Fruit fly (Drosophila melanogaster) whole organism, embryonic: Measurements from ENCODE around the gene RabX6.

Source experiments
- B-H2 ChIP-seq: fragments of 200-800 bp; sonication (Bioruptor generic); optimal IDR thresholded peaks from 2 replicates; lab custom pipeline; 2018; ENCODE audit warnings: missing biosample characterization, mild to moderate bottlenecking, missing genetic modification characterization
- CG11247 ChIP-seq: fragments of 200-800 bp; sonication (Bioruptor generic); IDR thresholded peaks from 2 replicates; pipeline ENCODE4 v1.3.6; 2022; ENCODE audit warnings: missing biosample characterization, missing genetic modification characterization
- CG11398 ChIP-seq: fragments of 200-800 bp; sonication (Bioruptor generic); optimal IDR thresholded peaks from 2 replicates; lab custom pipeline; 2016; ENCODE audit warnings: missing biosample characterization, missing genetic modification characterization
- CG12155 ChIP-seq: fragments of 200-800 bp; sonication (Bioruptor generic); optimal IDR thresholded peaks from 3 replicates; lab custom pipeline; 2016; ENCODE audit warnings: missing biosample characterization, missing genetic modification characterization
- CG12391 ChIP-seq: fragments of 200-800 bp; sonication (Bioruptor generic); optimal IDR thresholded peaks from 3 replicates; lab custom pipeline; 2018; ENCODE audit warnings: missing biosample characterization, mild to moderate bottlenecking, missing genetic modification characterization, moderate library complexity
- CG12769 ChIP-seq: fragments of 200-800 bp; sonication (Bioruptor generic); optimal IDR thresholded peaks from 2 replicates; lab custom pipeline; 2019; ENCODE audit warnings: missing biosample characterization, mild to moderate bottlenecking, missing genetic modification characterization, moderate library complexity
- CG15479 ChIP-seq: fragments of 200-800 bp; sonication (Bioruptor generic); optimal IDR thresholded peaks from 3 replicates; lab custom pipeline; 2019; ENCODE audit warnings: missing biosample characterization, mild to moderate bottlenecking, missing genetic modification characterization, moderate library complexity
- CG18476 ChIP-seq: fragments of 200-800 bp; sonication (Bioruptor generic); optimal IDR thresholded peaks from 2 replicates; lab custom pipeline; 2016; ENCODE audit warnings: missing biosample characterization, mild to moderate bottlenecking, missing genetic modification characterization
- CG2199 ChIP-seq: fragments of 200-800 bp; sonication (Bioruptor generic); IDR thresholded peaks from 3 replicates; pipeline ENCODE4 v1.3.6; 2022; ENCODE audit warnings: missing biosample characterization, missing genetic modification characterization
- CG31388 ChIP-seq: fragments of 200-800 bp; sonication (Bioruptor generic); optimal IDR thresholded peaks from 2 replicates; lab custom pipeline; 2016; ENCODE audit warnings: missing biosample characterization, missing genetic modification characterization
- CG4730 ChIP-seq: fragments of 200-800 bp; sonication (Bioruptor generic); IDR thresholded peaks from 2 replicates; pipeline ENCODE4 v1.3.6; 2022; ENCODE audit warnings: missing biosample characterization, missing genetic modification characterization
- CG7357 ChIP-seq: fragments of 200-800 bp; sonication (Bioruptor generic); IDR thresholded peaks from 3 replicates; pipeline ENCODE4 v1.3.6; 2022; ENCODE audit warnings: missing biosample characterization, missing genetic modification characterization
- CG8944 ChIP-seq: fragments of 200-800 bp; sonication (Bioruptor generic); optimal IDR thresholded peaks from 3 replicates; lab custom pipeline; 2016; ENCODE audit warnings: missing biosample characterization, missing genetic modification characterization
- D ChIP-seq, 2 experiments: fragments of 200-800 bp in 1 of 2; fragments of >200 bp in 1 of 2; sonication (Bioruptor generic) in 1 of 2; optimal IDR thresholded peaks; 2 replicates in 1 of 2; 3 replicates in 1 of 2; lab custom pipeline; 2017; ENCODE audit warnings: mild to moderate bottlenecking in 1 of 2, missing biosample characterization in 1 of 2, missing genetic modification characterization in 1 of 2, missing genetic modification reagents in 1 of 2
- Dbx ChIP-seq: fragments of 200-800 bp; sonication (Bioruptor generic); IDR thresholded peaks from 3 replicates; pipeline ENCODE4 v1.3.6; 2022; ENCODE audit warnings: missing biosample characterization, missing genetic modification characterization
- H15 ChIP-seq: fragments of 200-800 bp; sonication (Bioruptor generic); IDR thresholded peaks from 3 replicates; pipeline ENCODE4 v1.3.6; 2022; ENCODE audit warnings: missing biosample characterization, missing genetic modification characterization
- HmgD ChIP-seq: fragments of 200-800 bp; sonication (Bioruptor generic); optimal IDR thresholded peaks from 3 replicates; lab custom pipeline; 2016; ENCODE audit warnings: missing biosample characterization, missing genetic modification characterization
- Kr ChIP-seq: fragments of 200-800 bp; sonication (Bioruptor generic); optimal IDR thresholded peaks from 2 replicates; lab custom pipeline; 2017; ENCODE audit warnings: missing biosample characterization, mild to moderate bottlenecking, missing genetic modification characterization
- Mes4 ChIP-seq: fragments of 200-800 bp; sonication (Bioruptor generic); optimal IDR thresholded peaks from 2 replicates; lab custom pipeline; 2016; ENCODE audit warnings: missing biosample characterization, missing genetic modification characterization
- Myb ChIP-seq: fragments of 200-800 bp; sonication (Bioruptor generic); optimal IDR thresholded peaks from 2 replicates; lab custom pipeline; 2016; ENCODE audit warnings: missing biosample characterization, missing genetic modification characterization
- Neu2 ChIP-seq: fragments of 200-800 bp; sonication (Bioruptor generic); optimal IDR thresholded peaks from 3 replicates; lab custom pipeline; 2016; ENCODE audit warnings: missing biosample characterization, missing genetic modification characterization, borderline replicate concordance
- ac ChIP-seq: fragments of 200-800 bp; sonication (Bioruptor generic); optimal IDR thresholded peaks from 3 replicates; lab custom pipeline; 2017; ENCODE audit warnings: missing biosample characterization, mild to moderate bottlenecking, missing genetic modification characterization
- bbx ChIP-seq: fragments of 200-800 bp; sonication (Bioruptor generic); IDR thresholded peaks from 2 replicates; pipeline ENCODE4 v1.3.6; 2022; ENCODE audit warnings: missing biosample characterization, missing genetic modification characterization; ENCODE audit not compliant: partially characterized antibody
- chinmo ChIP-seq: fragments of 200-800 bp; sonication (Bioruptor generic); IDR thresholded peaks from 4 replicates; pipeline ENCODE4 v1.3.6; 2022; ENCODE audit warnings: missing biosample characterization, missing genetic modification characterization; ENCODE audit not compliant: partially characterized antibody
- crol ChIP-seq: fragments of 200-800 bp; sonication (Bioruptor generic); IDR thresholded peaks from 2 replicates; pipeline ENCODE4 v1.3.6; 2022; ENCODE audit warnings: missing biosample characterization, missing genetic modification characterization
- crp ChIP-seq, 2 experiments: fragments of 200-800 bp; sonication (Bioruptor generic); optimal IDR thresholded peaks; 2 replicates in 1 of 2; 3 replicates in 1 of 2; lab custom pipeline; 2017; ENCODE audit warnings: missing biosample characterization in 2 of 2, missing genetic modification characterization in 2 of 2, mild to moderate bottlenecking in 1 of 2, moderate library complexity in 1 of 2
- ewg ChIP-seq: fragments of 200-800 bp; sonication (Bioruptor generic); optimal IDR thresholded peaks from 3 replicates; lab custom pipeline; 2017; ENCODE audit warnings: mild to moderate bottlenecking, missing biosample characterization, missing genetic modification reagents, missing genetic modification characterization
- exex ChIP-seq: fragments of 200-800 bp; sonication (Bioruptor generic); optimal IDR thresholded peaks from 4 replicates; lab custom pipeline; 2018; ENCODE audit warnings: missing biosample characterization, mild to moderate bottlenecking, missing genetic modification characterization, moderate library complexity
- eyg ChIP-seq: fragments of 200-800 bp; sonication (Bioruptor generic); optimal IDR thresholded peaks from 3 replicates; lab custom pipeline; 2016; ENCODE audit warnings: missing biosample characterization, missing genetic modification characterization
- grn ChIP-seq: fragments of 200-800 bp; sonication (Bioruptor generic); optimal IDR thresholded peaks from 3 replicates; lab custom pipeline; 2017; ENCODE audit warnings: missing biosample characterization, missing genetic modification characterization
- kni ChIP-seq: fragments of 200-800 bp; sonication (Bioruptor generic); optimal IDR thresholded peaks from 3 replicates; lab custom pipeline; 2017; ENCODE audit warnings: mild to moderate bottlenecking, missing biosample characterization, missing genetic modification reagents, missing genetic modification characterization
- lov ChIP-seq, 2 experiments: fragments of 200-800 bp in 1 of 2; fragments of >200 bp in 1 of 2; sonication (Bioruptor generic) in 1 of 2; IDR thresholded peaks in 1 of 2; optimal IDR thresholded peaks in 1 of 2; 2 replicates in 1 of 2; 3 replicates in 1 of 2; pipeline versions ENCODE4 v1.3.6 to Lab custom; 2017 to 2022; ENCODE audit warnings: missing biosample characterization in 1 of 2, missing genetic modification characterization in 1 of 2
- nerfin-1 ChIP-seq: fragments of 200-800 bp; sonication (Bioruptor generic); optimal IDR thresholded peaks from 3 replicates; lab custom pipeline; 2019; ENCODE audit warnings: missing biosample characterization, mild to moderate bottlenecking, missing genetic modification characterization, moderate library complexity
- org-1 ChIP-seq: fragments of 200-800 bp; sonication (Bioruptor generic); optimal IDR thresholded peaks from 2 replicates; lab custom pipeline; 2017; ENCODE audit warnings: missing biosample characterization, missing genetic modification characterization
- pita ChIP-seq: fragments of 200-800 bp; sonication (Bioruptor generic); optimal IDR thresholded peaks from 2 replicates; lab custom pipeline; 2017; ENCODE audit warnings: missing biosample characterization, mild to moderate bottlenecking, missing genetic modification characterization
- pros ChIP-seq: fragments of 200-800 bp; sonication (Bioruptor generic); optimal IDR thresholded peaks from 3 replicates; lab custom pipeline; 2019; ENCODE audit warnings: missing biosample characterization, mild to moderate bottlenecking, missing genetic modification characterization, moderate library complexity
- row ChIP-seq: fragments of 200-800 bp; sonication (Bioruptor generic); IDR thresholded peaks from 3 replicates; pipeline ENCODE4 v1.3.6; 2022; ENCODE audit warnings: missing biosample characterization, missing genetic modification characterization
- sr ChIP-seq: fragments of 200-800 bp; sonication (Bioruptor generic); IDR thresholded peaks from 3 replicates; pipeline ENCODE4 v1.3.6; 2022; ENCODE audit warnings: missing biosample characterization, missing genetic modification characterization
- sug ChIP-seq: fragments of 200-800 bp; optimal IDR thresholded peaks from 2 replicates; lab custom pipeline; 2019; ENCODE audit warnings: missing biosample characterization, mild to moderate bottlenecking, missing genetic modification characterization, moderate library complexity
- tll ChIP-seq, 2 experiments: fragments of 200-800 bp in 1 of 2; fragments of >200 bp in 1 of 2; sonication (Bioruptor generic) in 1 of 2; optimal IDR thresholded peaks; 2 replicates each; lab custom pipeline; 2017 to 2019; ENCODE audit warnings: missing biosample characterization in 2 of 2, missing genetic modification characterization in 2 of 2, mild to moderate bottlenecking in 1 of 2, moderate library complexity in 1 of 2
- twi ChIP-seq: fragments of 200-800 bp; optimal IDR thresholded peaks from 2 replicates; lab custom pipeline; 2019; ENCODE audit warnings: missing biosample characterization, mild to moderate bottlenecking, missing genetic modification characterization, moderate library complexity
- vfl ChIP-seq: fragments of 200-800 bp; sonication (Bioruptor generic); optimal IDR thresholded peaks from 2 replicates; lab custom pipeline; 2016; ENCODE audit warnings: missing biosample characterization, missing genetic modification characterization
- wdn ChIP-seq: fragments of 200-800 bp; sonication (Bioruptor generic); IDR thresholded peaks from 2 replicates; pipeline ENCODE4 v1.3.6; 2022; ENCODE audit warnings: missing biosample characterization, missing genetic modification characterization
- zen ChIP-seq: fragments of 200-800 bp; sonication (Bioruptor generic); optimal IDR thresholded peaks from 3 replicates; lab custom pipeline; 2018; ENCODE audit warnings: missing biosample characterization, mild to moderate bottlenecking, missing genetic modification characterization, moderate library complexity

RabX6 gene

dm6 chr3L:725527-726191, 35.3 kb downstream of the RabX6 start (continued):
- TF ChIP-seq CG12391 (peak; percentile 90), CG11247 (GFP tag; lab: Robert Waterston, UW) (no peak), Neu2 (GFP tag; lab: Kevin White, UChicago) (peak; percentile 59), org-1 (GFP tag; lab: Kevin White, UChicago) (peak; percentile 63), pita (GFP tag; lab: Kevin White, UChicago) (no peak), lov (optimal IDR thresholded peaks at IDR 0.05; lab: Kevin White, UChicago) (no peak), lov (GFP tag; IDR thresholded peaks at IDR 0.05; lab: Robert Waterston, UW) (peak; percentile 95), crp (GFP tag; optimal IDR thresholded peaks at IDR 0.05; lab: Kevin White, UChicago) (peak in 1 of 2 experiments; percentile 11)

dm6 chr3L:726486-727180, 36.3 kb downstream of the RabX6 start:
- TF ChIP-seq CG2199 (no peak), bbx (GFP tag; lab: Robert Waterston, UW) (0 out of 2 replicates have a peak, but pooled peaks have one; percentile 25), H15 (GFP tag; lab: Robert Waterston, UW) (no peak), vfl (peak; percentile 4), tll (GFP tag; optimal IDR thresholded peaks at IDR 0.05; lab: Kevin White, UChicago) (peak in 1 of 2 experiments; percentile 78), Dbx (GFP tag; lab: Robert Waterston, UW) (no peak), CG31388 (GFP tag; lab: Kevin White, UChicago) (no peak), pros (GFP tag; lab: Kevin White, UChicago) (peak; percentile 27), eyg (GFP tag; lab: Kevin White, UChicago) (no peak), CG12769 (tag; lab: Kevin White, UChicago) (no peak), Mes4 (no peak), CG4730 (GFP tag; lab: Robert Waterston, UW) (0 out of 2 replicates have a peak, but pooled peaks have one; percentile 8), crol (GFP tag; lab: Robert Waterston, UW) (0 out of 2 replicates have a peak, but pooled peaks have one; percentile 6), D (optimal IDR thresholded peaks at IDR 0.05; lab: Kevin White, UChicago) (peak; percentile 90), D (GFP tag; optimal IDR thresholded peaks at IDR 0.05; lab: Kevin White, UChicago) (no peak), wdn (GFP tag; lab: Robert Waterston, UW) (no peak), row (peak; percentile 29; the same call in 1 of the 3 replicates), zen (tag; lab: Kevin White, UChicago) (peak; percentile 88), kni (GFP tag; lab: Kevin White, UChicago) (peak; percentile 44), CG18476 (GFP tag; lab: Kevin White, UChicago) (peak; percentile 98), CG7357 (no peak), chinmo (GFP tag; lab: Robert Waterston, UW) (0 out of 4 replicates have a peak, but pooled peaks have one; percentile 18), ewg (GFP tag; lab: Kevin White, UChicago) (no peak), sr (GFP tag; lab: Robert Waterston, UW) (no peak), twi (tag; lab: Kevin White, UChicago) (peak; percentile 98), B-H2 (GFP tag; lab: Kevin White, UChicago) (no peak), exex (tag; lab: Kevin White, UChicago) (no peak), CG8944 (no peak), sug (tag; lab: Kevin White, UChicago) (no peak), grn (GFP tag; lab: Kevin White, UChicago) (peak; percentile 60), Kr (GFP tag; lab: Kevin White, UChicago) (peak; percentile 26), HmgD (GFP tag; lab: Kevin White, UChicago) (no peak), CG12155 (GFP tag; lab: Kevin White, UChicago) (no peak), ac (GFP tag; lab: Kevin White, UChicago) (no peak), Myb (GFP tag; lab: Kevin White, UChicago) (no peak), CG11398 (GFP tag; lab: Kevin White, UChicago) (no peak), nerfin-1 (no peak), CG15479 (GFP tag; lab: Kevin White, UChicago) (peak; percentile 99)
